Fruit fly (Drosophila melanogaster) whole organism, embryonic: ENCODE measurements around the gene CG9837.

Source experiments
- Aef1 ChIP-seq: fragments of 200-800 bp; sonication (Bioruptor generic); IDR thresholded peaks from 3 replicates; pipeline ENCODE4 v1.3.6; 2022; ENCODE audit warnings: missing biosample characterization, missing genetic modification characterization
- Asciz ChIP-seq: fragments of 200-800 bp; sonication (Bioruptor generic); optimal IDR thresholded peaks from 2 replicates; lab custom pipeline; 2017; ENCODE audit warnings: missing biosample characterization, mild to moderate bottlenecking, missing genetic modification characterization, missing genetic modification reagents
- BEAF-32 ChIP-seq: fragments of 200-800 bp; sonication (Bioruptor generic); optimal IDR thresholded peaks from 3 replicates; lab custom pipeline; 2017; ENCODE audit warnings: missing biosample characterization, missing genetic modification characterization, mild to moderate bottlenecking, moderate library complexity, missing genetic modification reagents
- CG10267 ChIP-seq: fragments of 200-800 bp; sonication (Bioruptor generic); optimal IDR thresholded peaks from 2 replicates; lab custom pipeline; 2018; ENCODE audit warnings: missing biosample characterization, mild to moderate bottlenecking, missing genetic modification characterization, moderate library complexity
- CG10654 ChIP-seq: fragments of 200-800 bp; sonication (Bioruptor generic); optimal IDR thresholded peaks from 2 replicates; lab custom pipeline; 2016; ENCODE audit warnings: missing biosample characterization, missing genetic modification characterization
- CG11085 ChIP-seq: fragments of 200-800 bp; sonication (Bioruptor generic); IDR thresholded peaks from 2 replicates; pipeline ENCODE4 v1.3.6; 2022; ENCODE audit warnings: missing biosample characterization, missing genetic modification characterization
- CG12236 ChIP-seq: fragments of 200-800 bp; sonication (Bioruptor generic); optimal IDR thresholded peaks from 2 replicates; lab custom pipeline; 2016; ENCODE audit warnings: missing biosample characterization, missing genetic modification characterization
- CG15073 ChIP-seq: fragments of 200-800 bp; sonication (Bioruptor generic); optimal IDR thresholded peaks from 2 replicates; lab custom pipeline; 2016; ENCODE audit warnings: missing biosample characterization, missing genetic modification characterization
- CG1529 ChIP-seq: fragments of 200-800 bp; sonication (Bioruptor generic); optimal IDR thresholded peaks from 3 replicates; lab custom pipeline; 2018; ENCODE audit warnings: missing biosample characterization, missing genetic modification characterization
- CG15601 ChIP-seq: fragments of 200-800 bp; sonication (Bioruptor generic); optimal IDR thresholded peaks from 3 replicates; lab custom pipeline; 2019; ENCODE audit warnings: missing biosample characterization, mild to moderate bottlenecking, missing genetic modification characterization, moderate library complexity
- CG1832 ChIP-seq: fragments of 200-800 bp; sonication (Bioruptor generic); optimal IDR thresholded peaks from 2 replicates; lab custom pipeline; 2017; ENCODE audit warnings: missing biosample characterization, mild to moderate bottlenecking, missing genetic modification characterization, inconsistent platforms
- CG2116 ChIP-seq: fragments of 200-800 bp; sonication (Bioruptor generic); optimal IDR thresholded peaks from 3 replicates; lab custom pipeline; 2018; ENCODE audit warnings: missing biosample characterization, mild to moderate bottlenecking, missing genetic modification characterization
- CG30020 ChIP-seq: fragments of 200-800 bp; optimal IDR thresholded peaks from 2 replicates; lab custom pipeline; 2019; ENCODE audit warnings: missing biosample characterization, mild to moderate bottlenecking, missing genetic modification characterization, moderate library complexity
- CG4707 ChIP-seq: fragments of 200-800 bp; sonication (Bioruptor generic); optimal IDR thresholded peaks from 2 replicates; lab custom pipeline; 2018; ENCODE audit warnings: missing biosample characterization, mild to moderate bottlenecking, missing genetic modification characterization, moderate library complexity
- CG8089 ChIP-seq: fragments of 200-800 bp; sonication (Bioruptor generic); optimal IDR thresholded peaks from 3 replicates; lab custom pipeline; 2016; ENCODE audit warnings: missing biosample characterization, missing genetic modification characterization
- CG8281 ChIP-seq: fragments of 200-800 bp; sonication (Bioruptor generic); optimal IDR thresholded peaks from 2 replicates; lab custom pipeline; 2018; ENCODE audit warnings: missing biosample characterization, mild to moderate bottlenecking, missing genetic modification characterization, moderate library complexity
- CG8359 ChIP-seq: fragments of 200-800 bp; sonication (Bioruptor generic); optimal IDR thresholded peaks from 2 replicates; lab custom pipeline; 2017; ENCODE audit warnings: missing biosample characterization, mild to moderate bottlenecking, missing genetic modification characterization, borderline replicate concordance
- CG9609 ChIP-seq: fragments of 200-800 bp; sonication (Bioruptor generic); optimal IDR thresholded peaks from 3 replicates; lab custom pipeline; 2016; ENCODE audit warnings: missing biosample characterization, missing genetic modification characterization
- CG9797 ChIP-seq: fragments of 200-800 bp; sonication (Bioruptor generic); optimal IDR thresholded peaks from 3 replicates; lab custom pipeline; 2018; ENCODE audit warnings: missing biosample characterization, mild to moderate bottlenecking, missing genetic modification characterization
- H2.0 ChIP-seq: fragments of 200-800 bp; sonication (Bioruptor generic); IDR thresholded peaks from 2 replicates; pipeline ENCODE4 v1.3.6; 2022; ENCODE audit warnings: missing biosample characterization, missing genetic modification characterization
- HHEX ChIP-seq: fragments of 200-800 bp; sonication (Bioruptor generic); optimal IDR thresholded peaks from 3 replicates; lab custom pipeline; 2017; ENCODE audit warnings: missing biosample characterization, mild to moderate bottlenecking, missing genetic modification characterization, missing genetic modification reagents
- HLH54F ChIP-seq: fragments of 200-800 bp; sonication (Bioruptor generic); optimal IDR thresholded peaks from 3 replicates; lab custom pipeline; 2016; ENCODE audit warnings: missing biosample characterization, missing genetic modification characterization
- Hr78 ChIP-seq, 2 experiments: fragments of 200-800 bp in 1 of 2; fragments of >200 bp in 1 of 2; sonication (Bioruptor generic) in 1 of 2; optimal IDR thresholded peaks; 2 replicates each; lab custom pipeline; 2017 to 2019; ENCODE audit warnings: missing biosample characterization in 2 of 2, missing genetic modification characterization in 2 of 2, mild to moderate bottlenecking in 1 of 2, moderate library complexity in 1 of 2
- Lhr ChIP-seq: fragments of 200-800 bp; sonication (Bioruptor generic); optimal IDR thresholded peaks from 3 replicates; lab custom pipeline; 2017; ENCODE audit warnings: mild to moderate bottlenecking, missing biosample characterization, missing genetic modification reagents, missing genetic modification characterization
- Mes4 ChIP-seq: fragments of 200-800 bp; sonication (Bioruptor generic); optimal IDR thresholded peaks from 2 replicates; lab custom pipeline; 2016; ENCODE audit warnings: missing biosample characterization, missing genetic modification characterization
- Oaz ChIP-seq: fragments of 200-800 bp; sonication (Bioruptor generic); IDR thresholded peaks from 2 replicates; pipeline ENCODE4 v1.3.6; 2022; ENCODE audit warnings: missing biosample characterization, missing genetic modification characterization
- Oli ChIP-seq: fragments of 200-800 bp; sonication (Bioruptor generic); optimal IDR thresholded peaks from 2 replicates; lab custom pipeline; 2018; ENCODE audit warnings: missing biosample characterization, mild to moderate bottlenecking, missing genetic modification characterization, moderate library complexity
- Side ChIP-seq: fragments of 200-800 bp; sonication (Bioruptor generic); optimal IDR thresholded peaks from 2 replicates; lab custom pipeline; 2016; ENCODE audit warnings: missing biosample characterization, missing genetic modification characterization
- Sin3A ChIP-seq: fragments of >200 bp; optimal IDR thresholded peaks from 2 replicates; lab custom pipeline; 2018
- Sry-δ ChIP-seq: fragments of 200-800 bp; sonication (Bioruptor generic); optimal IDR thresholded peaks from 2 replicates; lab custom pipeline; 2016; ENCODE audit warnings: missing biosample characterization, missing genetic modification characterization
- Xrp1 ChIP-seq: fragments of 200-800 bp; sonication (Bioruptor generic); IDR thresholded peaks from 2 replicates; pipeline ENCODE4 v1.3.6; 2022; ENCODE audit warnings: missing biosample characterization, missing genetic modification characterization
- az2 ChIP-seq: fragments of 200-800 bp; sonication (Bioruptor generic); optimal IDR thresholded peaks from 3 replicates; lab custom pipeline; 2016; ENCODE audit warnings: missing biosample characterization, missing genetic modification characterization
- caup ChIP-seq: fragments of 200-800 bp; sonication (Bioruptor generic); optimal IDR thresholded peaks from 3 replicates; lab custom pipeline; 2017; ENCODE audit warnings: missing biosample characterization, mild to moderate bottlenecking, missing genetic modification characterization, moderate library complexity; ENCODE audit not compliant: severe bottlenecking
- chinmo ChIP-seq: fragments of 200-800 bp; sonication (Bioruptor generic); IDR thresholded peaks from 4 replicates; pipeline ENCODE4 v1.3.6; 2022; ENCODE audit warnings: missing biosample characterization, missing genetic modification characterization; ENCODE audit not compliant: partially characterized antibody
- chm ChIP-seq: fragments of 200-800 bp; sonication (Bioruptor generic); IDR thresholded peaks from 2 replicates; pipeline ENCODE4 v1.3.6; 2022; ENCODE audit warnings: missing biosample characterization, missing genetic modification characterization
- chn ChIP-seq: fragments of 200-800 bp; sonication (Bioruptor generic); optimal IDR thresholded peaks from 2 replicates; lab custom pipeline; 2016; ENCODE audit warnings: missing biosample characterization, missing genetic modification characterization
- danr ChIP-seq: fragments of 200-800 bp; sonication (Bioruptor generic); IDR thresholded peaks from 2 replicates; pipeline ENCODE4 v1.3.6; 2022; ENCODE audit warnings: missing biosample characterization, missing genetic modification characterization
- fu2 ChIP-seq: fragments of 200-800 bp; sonication (Bioruptor generic); optimal IDR thresholded peaks from 2 replicates; lab custom pipeline; 2016; ENCODE audit warnings: missing biosample characterization, missing genetic modification characterization
- gcm2 ChIP-seq: fragments of 200-800 bp; sonication (Bioruptor generic); optimal IDR thresholded peaks from 2 replicates; lab custom pipeline; 2016; ENCODE audit warnings: missing biosample characterization, missing genetic modification characterization
- grau ChIP-seq: fragments of 200-800 bp; optimal IDR thresholded peaks from 3 replicates; lab custom pipeline; 2019; ENCODE audit warnings: missing biosample characterization, mild to moderate bottlenecking, missing genetic modification characterization, moderate library complexity
- hb ChIP-seq: fragments of 200-800 bp; sonication (Bioruptor generic); IDR thresholded peaks from 3 replicates; pipeline ENCODE4 v1.3.6; 2022; ENCODE audit warnings: missing biosample characterization, missing genetic modification characterization; ENCODE audit not compliant: partially characterized antibody
- lmd ChIP-seq: fragments of 200-800 bp; sonication (Bioruptor generic); IDR thresholded peaks from 2 replicates; pipeline ENCODE4 v1.3.6; 2022; ENCODE audit warnings: missing biosample characterization, missing genetic modification characterization
- sens-2 ChIP-seq: fragments of 200-800 bp; sonication (Bioruptor generic); IDR thresholded peaks from 2 replicates; pipeline ENCODE4 v1.3.6; 2022; ENCODE audit warnings: missing biosample characterization, missing genetic modification characterization
- seq ChIP-seq: fragments of 200-800 bp; sonication (Bioruptor generic); IDR thresholded peaks from 2 replicates; pipeline ENCODE4 v1.3.6; 2022; ENCODE audit warnings: missing biosample characterization, missing genetic modification characterization
- so ChIP-seq: fragments of 200-800 bp; sonication (Bioruptor generic); IDR thresholded peaks from 3 replicates; pipeline ENCODE4 v1.3.6; 2022; ENCODE audit warnings: missing biosample characterization, missing genetic modification characterization
- tio ChIP-seq: fragments of 200-800 bp; sonication (Bioruptor generic); optimal IDR thresholded peaks from 2 replicates; lab custom pipeline; 2017; ENCODE audit warnings: missing biosample characterization, missing genetic modification characterization, inconsistent platforms
- tll ChIP-seq, 2 experiments: fragments of 200-800 bp in 1 of 2; fragments of >200 bp in 1 of 2; sonication (Bioruptor generic) in 1 of 2; optimal IDR thresholded peaks; 2 replicates each; lab custom pipeline; 2017 to 2019; ENCODE audit warnings: missing biosample characterization in 2 of 2, missing genetic modification characterization in 2 of 2, mild to moderate bottlenecking in 1 of 2, moderate library complexity in 1 of 2
- tup ChIP-seq: fragments of 200-800 bp; sonication (Bioruptor generic); optimal IDR thresholded peaks from 2 replicates; lab custom pipeline; 2016; ENCODE audit warnings: missing biosample characterization, mild to moderate bottlenecking, missing genetic modification characterization, moderate library complexity
- unpg ChIP-seq: fragments of 200-800 bp; sonication (Bioruptor generic); optimal IDR thresholded peaks from 3 replicates; lab custom pipeline; 2018; ENCODE audit warnings: missing biosample characterization, mild to moderate bottlenecking, missing genetic modification characterization, moderate library complexity
- z ChIP-seq: fragments of 200-800 bp; sonication (Bioruptor generic); IDR thresholded peaks from 3 replicates; pipeline ENCODE4 v1.3.6; 2022; ENCODE audit warnings: missing biosample characterization, missing genetic modification characterization
- zen2 ChIP-seq: fragments of 200-800 bp; sonication (Bioruptor generic); IDR thresholded peaks from 3 replicates; pipeline ENCODE4 v1.3.6; 2022; ENCODE audit warnings: missing biosample characterization, missing genetic modification characterization; ENCODE audit not compliant: partially characterized antibody

CG9837 gene

dm6 chr3R:8785451-8785850 lies 27.9 kb downstream of the CG9837 start:
- TF ChIP-seq caup (GFP tag; lab: Kevin White, UChicago) = no peak
- no peak for TF ChIP-seq CG8359 (GFP tag; lab: Kevin White, UChicago)
- TF ChIP-seq z (GFP tag; lab: Robert Waterston, UW) = peak; percentile 95
- TF ChIP-seq CG9797 (GFP tag; lab: Kevin White, UChicago) = no peak
- no peak for TF ChIP-seq CG2116
- TF ChIP-seq chn = no peak
- TF ChIP-seq Aef1 (GFP tag; lab: Robert Waterston, UW) = no peak
- TF ChIP-seq zen2 = 0 out of 3 replicates have a peak, but pooled peaks have one; percentile 19
- TF ChIP-seq CG8089 (GFP tag; lab: Kevin White, UChicago) = no peak
- no peak for TF ChIP-seq CG30020
- TF ChIP-seq tll (GFP tag; optimal IDR thresholded peaks at IDR 0.05; lab: Kevin White, UChicago) = no peak
- TF ChIP-seq chinmo = 0 out of 4 replicates have a peak, but pooled peaks have one; percentile 33
- no peak for TF ChIP-seq so (GFP tag; lab: Robert Waterston, UW)
- no peak for TF ChIP-seq Sin3A (lab: Kevin White, UChicago)
- TF ChIP-seq sens-2 = no peak
- no peak for TF ChIP-seq tup (GFP tag; lab: Kevin White, UChicago)
- TF ChIP-seq Sry-δ (GFP tag; lab: Kevin White, UChicago) = no peak
- TF ChIP-seq Side = no peak
- TF ChIP-seq CG4707 (GFP tag; lab: Kevin White, UChicago) = no peak
- no peak for TF ChIP-seq HHEX
- no peak for TF ChIP-seq CG9609 (GFP tag; lab: Kevin White, UChicago)

dm6 chr3R:8784788-8785187 lies 28.6 kb downstream of the CG9837 start:
- TF ChIP-seq az2 (GFP tag; lab: Kevin White, UChicago) (no peak), CG9797 (GFP tag; lab: Kevin White, UChicago) (no peak), Oaz (GFP tag; lab: Robert Waterston, UW) (peak; percentile 42; the same call in 1 of the 2 replicates), tio (GFP tag; lab: Kevin White, UChicago) (peak; percentile 29), BEAF-32 (GFP tag; lab: Kevin White, UChicago) (no peak), chm (GFP tag; lab: Robert Waterston, UW) (peak; percentile 62; the same call in 1 of the 2 replicates), CG1832 (no peak), grau (tag; lab: Kevin White, UChicago) (no peak), unpg (GFP tag; lab: Kevin White, UChicago) (no peak), H2.0 (peak; percentile 55), CG11085 (GFP tag; lab: Robert Waterston, UW) (no peak), fu2 (peak; percentile 10), CG10654 (GFP tag; lab: Kevin White, UChicago) (no peak), Lhr (GFP tag; lab: Kevin White, UChicago) (no peak), CG12236 (no peak), Asciz (GFP tag; lab: Kevin White, UChicago) (no peak), Oli (tag; lab: Kevin White, UChicago) (peak; percentile 59), gcm2 (GFP tag; lab: Kevin White, UChicago) (no peak), danr (no peak), hb (GFP tag; lab: Robert Waterston, UW) (no peak), CG15073 (no peak), CG15601 (tag; lab: Kevin White, UChicago) (no peak), lmd (GFP tag; lab: Robert Waterston, UW) (peak; percentile 67), Hr78 (GFP tag; optimal IDR thresholded peaks at IDR 0.05; lab: Kevin White, UChicago) (no peak), HLH54F (GFP tag; lab: Kevin White, UChicago) (peak; percentile 49), CG8281 (no peak), CG10267 (tag; lab: Kevin White, UChicago) (no peak), seq (peak; percentile 31; the same call in 1 of the 2 replicates), Mes4 (no peak), Xrp1 (peak; percentile 66), CG1529 (GFP tag; lab: Kevin White, UChicago) (no peak)
